Worm (Caenorhabditis elegans) whole organism, L1 larva: ENCODE results near the gene R166.3.

ENCODE experiments used
- ama-1 ChIP-seq: fragments of 150-350 bp; optimal IDR thresholded peaks from 2 replicates; lab custom pipeline; 2014
- mab-9 ChIP-seq: fragments of 200-800 bp; sonication (Bioruptor generic); IDR thresholded peaks from 2 replicates; pipeline ENCODE4 v1.3.6; 2022; ENCODE audit warnings: missing genetic modification reagents, missing genetic modification characterization, missing compliant biosample characterization
- unc-130 ChIP-seq: fragments of 150-350 bp; optimal IDR thresholded peaks from 2 replicates; lab custom pipeline; 2017; ENCODE audit warnings: missing biosample characterization, missing genetic modification characterization, inconsistent platforms
- zag-1 ChIP-seq: fragments of 150-350 bp; optimal IDR thresholded peaks from 2 replicates; lab custom pipeline; 2014; ENCODE audit warnings: missing biosample characterization, missing genetic modification characterization

ce11 chrII:10523031-10523430 lies 16.1 kb downstream of the R166.3 start:
- TF ChIP-seq ama-1 (lab: Kevin White, UChicago) (no peak), mab-9 (GFP tag; lab: Robert Waterston, UW) (no peak), unc-130 (tag; lab: Kevin White, UChicago) (no peak), zag-1 (no peak)
